Fruit fly (Drosophila melanogaster) whole organism, embryonic: ENCODE data around the gene SsRbeta.

ENCODE experiments used
- C15 ChIP-seq: fragments of 200-800 bp; sonication (Bioruptor generic); IDR thresholded peaks from 3 replicates; pipeline ENCODE4 v1.3.6; 2022; ENCODE audit warnings: missing biosample characterization, missing genetic modification characterization
- CG10267 ChIP-seq: fragments of 200-800 bp; sonication (Bioruptor generic); optimal IDR thresholded peaks from 2 replicates; lab custom pipeline; 2018; ENCODE audit warnings: missing biosample characterization, mild to moderate bottlenecking, missing genetic modification characterization, moderate library complexity
- CG10654 ChIP-seq: fragments of 200-800 bp; sonication (Bioruptor generic); optimal IDR thresholded peaks from 2 replicates; lab custom pipeline; 2016; ENCODE audit warnings: missing biosample characterization, missing genetic modification characterization
- CG11695 ChIP-seq: fragments of 200-800 bp; sonication (Bioruptor generic); IDR thresholded peaks from 3 replicates; pipeline ENCODE4 v1.3.6; 2022; ENCODE audit warnings: missing biosample characterization, missing genetic modification characterization
- CG12155 ChIP-seq: fragments of 200-800 bp; sonication (Bioruptor generic); optimal IDR thresholded peaks from 3 replicates; lab custom pipeline; 2016; ENCODE audit warnings: missing biosample characterization, missing genetic modification characterization
- CG12299 ChIP-seq: fragments of 200-800 bp; sonication (Bioruptor generic); optimal IDR thresholded peaks from 2 replicates; lab custom pipeline; 2018; ENCODE audit warnings: missing biosample characterization, mild to moderate bottlenecking, missing genetic modification characterization
- CG14710 ChIP-seq: fragments of 200-800 bp; sonication (Bioruptor generic); optimal IDR thresholded peaks from 3 replicates; lab custom pipeline; 2019; ENCODE audit warnings: missing biosample characterization, mild to moderate bottlenecking, missing genetic modification characterization, moderate library complexity
- CG1529 ChIP-seq: fragments of 200-800 bp; sonication (Bioruptor generic); optimal IDR thresholded peaks from 3 replicates; lab custom pipeline; 2018; ENCODE audit warnings: missing biosample characterization, missing genetic modification characterization
- CG15601 ChIP-seq: fragments of 200-800 bp; sonication (Bioruptor generic); optimal IDR thresholded peaks from 3 replicates; lab custom pipeline; 2019; ENCODE audit warnings: missing biosample characterization, mild to moderate bottlenecking, missing genetic modification characterization, moderate library complexity
- CG16815 ChIP-seq: fragments of 200-800 bp; sonication (Bioruptor generic); optimal IDR thresholded peaks from 3 replicates; lab custom pipeline; 2017; ENCODE audit warnings: missing biosample characterization, mild to moderate bottlenecking, missing genetic modification characterization
- CG17359 ChIP-seq: fragments of 200-800 bp; sonication (Bioruptor generic); optimal IDR thresholded peaks from 3 replicates; lab custom pipeline; 2018; ENCODE audit warnings: missing biosample characterization, mild to moderate bottlenecking, missing genetic modification characterization, moderate library complexity
- CG17361 ChIP-seq: fragments of 200-800 bp; sonication (Bioruptor generic); IDR thresholded peaks from 3 replicates; pipeline ENCODE4 v1.3.6; 2022; ENCODE audit warnings: missing biosample characterization, missing genetic modification characterization
- CG17568 ChIP-seq: fragments of 200-800 bp; sonication (Bioruptor generic); optimal IDR thresholded peaks from 2 replicates; lab custom pipeline; 2018; ENCODE audit warnings: missing biosample characterization, mild to moderate bottlenecking, missing genetic modification characterization, moderate library complexity
- CG18262 ChIP-seq: fragments of 200-800 bp; optimal IDR thresholded peaks from 3 replicates; lab custom pipeline; 2019; ENCODE audit warnings: missing biosample characterization, mild to moderate bottlenecking, missing genetic modification characterization, moderate library complexity
- CG18599 ChIP-seq: fragments of 200-800 bp; sonication (Bioruptor generic); optimal IDR thresholded peaks from 3 replicates; lab custom pipeline; 2017; ENCODE audit warnings: missing biosample characterization, missing genetic modification characterization, mild to moderate bottlenecking, moderate library complexity, missing genetic modification reagents
- CG18619 ChIP-seq: fragments of 200-800 bp; sonication (Bioruptor generic); optimal IDR thresholded peaks from 3 replicates; lab custom pipeline; 2017; ENCODE audit warnings: missing biosample characterization, mild to moderate bottlenecking, missing genetic modification characterization
- CG18764 ChIP-seq: fragments of 200-800 bp; sonication (Bioruptor generic); optimal IDR thresholded peaks from 3 replicates; lab custom pipeline; 2016; ENCODE audit warnings: missing biosample characterization, missing genetic modification characterization
- CG2199 ChIP-seq: fragments of 200-800 bp; sonication (Bioruptor generic); IDR thresholded peaks from 3 replicates; pipeline ENCODE4 v1.3.6; 2022; ENCODE audit warnings: missing biosample characterization, missing genetic modification characterization
- CG30020 ChIP-seq: fragments of 200-800 bp; optimal IDR thresholded peaks from 2 replicates; lab custom pipeline; 2019; ENCODE audit warnings: missing biosample characterization, mild to moderate bottlenecking, missing genetic modification characterization, moderate library complexity
- CG3281 ChIP-seq: fragments of 200-800 bp; sonication (Bioruptor generic); optimal IDR thresholded peaks from 3 replicates; lab custom pipeline; 2017; ENCODE audit warnings: missing biosample characterization, mild to moderate bottlenecking, missing genetic modification characterization
- CG33213 ChIP-seq: fragments of 200-800 bp; sonication (Bioruptor generic); optimal IDR thresholded peaks from 3 replicates; lab custom pipeline; 2016; ENCODE audit warnings: missing biosample characterization, missing genetic modification characterization
- CG33557 ChIP-seq: fragments of 200-800 bp; sonication (Bioruptor generic); optimal IDR thresholded peaks from 2 replicates; lab custom pipeline; 2019; ENCODE audit warnings: missing biosample characterization, mild to moderate bottlenecking, missing genetic modification characterization, moderate library complexity
- CG42726 ChIP-seq: fragments of 200-800 bp; sonication (Bioruptor generic); IDR thresholded peaks from 2 replicates; pipeline ENCODE4 v1.3.6; 2022; ENCODE audit warnings: missing biosample characterization, missing genetic modification characterization; ENCODE audit not compliant: partially characterized antibody
- CG4404 ChIP-seq: fragments of 200-800 bp; sonication (Bioruptor generic); IDR thresholded peaks from 2 replicates; pipeline ENCODE4 v1.3.6; 2022; ENCODE audit warnings: missing biosample characterization, missing genetic modification characterization
- CG6854 ChIP-seq: fragments of 200-800 bp; sonication (Bioruptor generic); optimal IDR thresholded peaks from 3 replicates; lab custom pipeline; 2017; ENCODE audit warnings: missing biosample characterization, mild to moderate bottlenecking, missing genetic modification characterization
- D19A ChIP-seq: fragments of 200-800 bp; optimal IDR thresholded peaks from 3 replicates; lab custom pipeline; 2019; ENCODE audit warnings: missing biosample characterization, mild to moderate bottlenecking, missing genetic modification characterization, moderate library complexity
- Dfd ChIP-seq, 2 experiments: fragments of >200 bp; optimal IDR thresholded peaks; 2 replicates each; lab custom pipeline; 2017; ENCODE audit warnings: missing biosample characterization in 2 of 2, missing genetic modification characterization in 2 of 2
- Doc2 ChIP-seq: fragments of 200-800 bp; sonication (Bioruptor generic); IDR thresholded peaks from 2 replicates; pipeline ENCODE4 v1.3.6; 2022; ENCODE audit warnings: missing biosample characterization, missing genetic modification characterization
- Ets65A ChIP-seq: fragments of 200-800 bp; sonication (Bioruptor generic); peaks from one replicate; lab custom pipeline; 2016; ENCODE audit warnings: missing biosample characterization, missing genetic modification characterization
- Fer3 ChIP-seq: fragments of 200-800 bp; sonication (Bioruptor generic); optimal IDR thresholded peaks from 2 replicates; lab custom pipeline; 2018; ENCODE audit warnings: missing biosample characterization, mild to moderate bottlenecking, missing genetic modification characterization, moderate library complexity
- Gug ChIP-seq: fragments of 200-800 bp; sonication (Bioruptor generic); IDR thresholded peaks from 4 replicates; pipeline ENCODE4 v1.3.6; 2022; ENCODE audit warnings: missing biosample characterization, missing genetic modification characterization
- Hr3 ChIP-seq: fragments of 200-800 bp; sonication (Bioruptor generic); optimal IDR thresholded peaks from 3 replicates; lab custom pipeline; 2016; ENCODE audit warnings: missing biosample characterization, missing genetic modification characterization
- Mad ChIP-seq: fragments of 200-800 bp; sonication (Bioruptor generic); optimal IDR thresholded peaks from 2 replicates; lab custom pipeline; 2016; ENCODE audit warnings: missing biosample characterization, missing genetic modification characterization
- Meics ChIP-seq: fragments of 200-800 bp; sonication (Bioruptor generic); optimal IDR thresholded peaks from 2 replicates; lab custom pipeline; 2017; ENCODE audit warnings: missing biosample characterization, mild to moderate bottlenecking, missing genetic modification characterization
- Scr ChIP-seq: fragments of 200-800 bp; sonication (Bioruptor generic); IDR thresholded peaks from 2 replicates; pipeline ENCODE4 v1.3.6; 2022; ENCODE audit warnings: missing biosample characterization, missing genetic modification characterization; ENCODE audit not compliant: partially characterized antibody
- ac ChIP-seq: fragments of 200-800 bp; sonication (Bioruptor generic); optimal IDR thresholded peaks from 3 replicates; lab custom pipeline; 2017; ENCODE audit warnings: missing biosample characterization, mild to moderate bottlenecking, missing genetic modification characterization
- corto ChIP-seq: fragments of 200-800 bp; sonication (Bioruptor generic); optimal IDR thresholded peaks from 2 replicates; lab custom pipeline; 2016; ENCODE audit warnings: missing biosample characterization, mild to moderate bottlenecking, missing genetic modification characterization, moderate library complexity
- esg ChIP-seq: fragments of 200-800 bp; sonication (Bioruptor generic); conservative IDR thresholded peaks from 2 replicates; pipeline ENCODE4 v1.3.6; 2022; ENCODE audit warnings: missing biosample characterization, missing genetic modification characterization
- ftz-f1 ChIP-seq: fragments of 200-800 bp; sonication (Bioruptor generic); optimal IDR thresholded peaks from 2 replicates; lab custom pipeline; 2016; ENCODE audit warnings: missing biosample characterization, missing genetic modification characterization
- gem ChIP-seq: fragments of 200-800 bp; sonication (Bioruptor generic); optimal IDR thresholded peaks from 2 replicates; lab custom pipeline; 2019; ENCODE audit warnings: missing biosample characterization, mild to moderate bottlenecking, missing genetic modification characterization, moderate library complexity
- lbe ChIP-seq: fragments of 200-800 bp; sonication (Bioruptor generic); optimal IDR thresholded peaks from 2 replicates; lab custom pipeline; 2016; ENCODE audit warnings: missing biosample characterization, mild to moderate bottlenecking, missing genetic modification characterization
- repo ChIP-seq: fragments of 200-800 bp; sonication (Bioruptor generic); optimal IDR thresholded peaks from 2 replicates; lab custom pipeline; 2016; ENCODE audit warnings: missing biosample characterization, missing genetic modification characterization
- sna ChIP-seq: fragments of 200-800 bp; sonication (Bioruptor generic); IDR thresholded peaks from 2 replicates; pipeline ENCODE4 v1.3.6; 2022; ENCODE audit warnings: missing biosample characterization, missing genetic modification characterization; ENCODE audit not compliant: partially characterized antibody
- trem ChIP-seq: fragments of 200-800 bp; optimal IDR thresholded peaks from 3 replicates; lab custom pipeline; 2019; ENCODE audit warnings: missing biosample characterization, mild to moderate bottlenecking, missing genetic modification characterization, moderate library complexity
- vnd ChIP-seq: fragments of 200-800 bp; sonication (Bioruptor generic); IDR thresholded peaks from 3 replicates; pipeline ENCODE4 v1.3.6; 2022; ENCODE audit warnings: missing biosample characterization, missing genetic modification characterization; ENCODE audit not compliant: partially characterized antibody
- zen2 ChIP-seq: fragments of 200-800 bp; sonication (Bioruptor generic); IDR thresholded peaks from 3 replicates; pipeline ENCODE4 v1.3.6; 2022; ENCODE audit warnings: missing biosample characterization, missing genetic modification characterization; ENCODE audit not compliant: partially characterized antibody

SsRbeta gene

DNA sequence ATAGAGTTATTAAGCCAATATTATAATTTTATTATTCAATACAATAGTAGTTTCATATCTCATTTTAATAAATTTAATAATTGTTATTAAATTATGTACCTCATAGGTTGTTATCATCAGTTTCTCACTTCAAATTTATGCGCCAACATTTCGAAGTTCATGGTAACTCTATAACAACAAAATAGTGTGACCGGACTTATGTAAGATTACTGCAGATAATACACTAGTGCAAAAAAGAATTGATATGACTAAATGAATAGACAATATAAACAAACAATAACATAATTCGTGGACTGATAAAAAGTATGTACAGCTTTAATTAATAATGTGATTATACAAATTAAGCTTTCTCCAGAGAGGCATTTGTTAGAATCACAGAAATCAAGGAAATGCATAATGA is 7.6 kb upstream of the SsRbeta start, which contains the start of gene Strump (continued):
- TF ChIP-seq corto (GFP tag; lab: Kevin White, UChicago) (no peak), CG33557 (GFP tag; lab: Kevin White, UChicago) (no peak), CG18262 (tag; lab: Kevin White, UChicago) (no peak), CG12299 (no peak), Hr3 (no peak), Mad (GFP tag; lab: Kevin White, UChicago) (no peak), lbe (GFP tag; lab: Kevin White, UChicago) (peak; percentile 42), ftz-f1 (GFP tag; lab: Kevin White, UChicago) (no peak), vnd (no peak), Meics (GFP tag; lab: Kevin White, UChicago) (no peak), CG11695 (no peak), C15 (GFP tag; lab: Robert Waterston, UW) (no peak), Scr (GFP tag; lab: Robert Waterston, UW) (no peak), CG4404 (GFP tag; lab: Robert Waterston, UW) (no peak), gem (tag; lab: Kevin White, UChicago) (no peak), ac (GFP tag; lab: Kevin White, UChicago) (no peak), CG18619 (GFP tag; lab: Kevin White, UChicago) (no peak), Dfd (GFP tag; optimal IDR thresholded peaks at IDR 0.05; lab: Kevin White, UChicago) (no peak), zen2 (GFP tag; lab: Robert Waterston, UW) (no peak), CG18599 (GFP tag; lab: Kevin White, UChicago) (no peak), trem (tag; lab: Kevin White, UChicago) (peak; percentile 32), CG10267 (tag; lab: Kevin White, UChicago) (peak; percentile 39), CG17568 (no peak), Doc2 (no peak), CG10654 (GFP tag; lab: Kevin White, UChicago) (no peak), CG3281 (GFP tag; lab: Kevin White, UChicago) (no peak), CG1529 (GFP tag; lab: Kevin White, UChicago) (no peak), CG16815 (GFP tag; lab: Kevin White, UChicago) (no peak), Ets65A (no peak), repo (GFP tag; lab: Kevin White, UChicago) (no peak), sna (GFP tag; lab: Robert Waterston, UW) (no peak), CG2199 (0 out of 3 replicates have a peak, but pooled peaks have one; percentile 6), Gug (GFP tag; lab: Robert Waterston, UW) (no peak), CG42726 (GFP tag; lab: Robert Waterston, UW) (no peak), esg (GFP tag; lab: Robert Waterston, UW) (no peak), CG6854 (GFP tag; lab: Kevin White, UChicago) (no peak), CG30020 (tag; lab: Kevin White, UChicago) (no peak), CG33213 (GFP tag; lab: Kevin White, UChicago) (no peak), CG15601 (tag; lab: Kevin White, UChicago) (no peak), CG17361 (GFP tag; lab: Robert Waterston, UW) (no peak), CG12155 (GFP tag; lab: Kevin White, UChicago) (no peak), D19A (tag; lab: Kevin White, UChicago) (peak; percentile 43), CG18764 (GFP tag; lab: Kevin White, UChicago) (no peak), Fer3 (tag; lab: Kevin White, UChicago) (no peak), CG14710 (tag; lab: Kevin White, UChicago) (peak; percentile 41), CG17359 (tag; lab: Kevin White, UChicago) (no peak)
